Fruit fly (Drosophila melanogaster): Measurements from ENCODE around the gene Dus3.

The Dus3 gene

dm6 chr2L:19809515-19810049 lies 50.9 kb downstream of the Dus3 start:
- TF ChIP-seq fru (GFP tag; optimal IDR thresholded peaks at IDR 0.05), result no peak
- no peak for TF ChIP-seq h (GFP tag; optimal IDR thresholded peaks at IDR 0.05)
- TF ChIP-seq GATAd (GFP tag; optimal IDR thresholded peaks at IDR 0.05), result no peak
- TF ChIP-seq N (GFP tag; optimal IDR thresholded peaks at IDR 0.05), result no peak
- TF ChIP-seq sage (GFP tag; optimal IDR thresholded peaks at IDR 0.05), result no peak
- TF ChIP-seq brk (GFP tag; optimal IDR thresholded peaks at IDR 0.05), result no peak
- no peak for TF ChIP-seq dsf (GFP tag; optimal IDR thresholded peaks at IDR 0.05; ENCODE audit: borderline replicate concordance)
- TF ChIP-seq CrebA (GFP tag; optimal IDR thresholded peaks at IDR 0.05; ENCODE audit: borderline replicate concordance), result no peak
- no peak for TF ChIP-seq pan (optimal IDR thresholded peaks at IDR 0.05)
- TF ChIP-seq Hnf4 (GFP tag; optimal IDR thresholded peaks at IDR 0.05), result no peak
- TF ChIP-seq Dfd (GFP tag; optimal IDR thresholded peaks at IDR 0.05), result no peak
- TF ChIP-seq HLH106 (tag; optimal IDR thresholded peaks at IDR 0.05), result no peak
- TF ChIP-seq lola (GFP tag; optimal IDR thresholded peaks at IDR 0.05), result no peak
- TF ChIP-seq foxo (GFP tag; optimal IDR thresholded peaks at IDR 0.05), result no peak
- no peak for TF ChIP-seq CG32264 (GFP tag; optimal IDR thresholded peaks at IDR 0.05)
- no peak for TF ChIP-seq Myc (optimal IDR thresholded peaks at IDR 0.05)
- no peak for TF ChIP-seq Sp1 (GFP tag; optimal IDR thresholded peaks at IDR 0.05)
- no peak for TF ChIP-seq Hr78 (GFP tag; optimal IDR thresholded peaks at IDR 0.05)

Measured in whole organism, wandering third instar larva.